Fruit fly (Drosophila melanogaster): ENCODE data around the gene CG15059.

DNA sequence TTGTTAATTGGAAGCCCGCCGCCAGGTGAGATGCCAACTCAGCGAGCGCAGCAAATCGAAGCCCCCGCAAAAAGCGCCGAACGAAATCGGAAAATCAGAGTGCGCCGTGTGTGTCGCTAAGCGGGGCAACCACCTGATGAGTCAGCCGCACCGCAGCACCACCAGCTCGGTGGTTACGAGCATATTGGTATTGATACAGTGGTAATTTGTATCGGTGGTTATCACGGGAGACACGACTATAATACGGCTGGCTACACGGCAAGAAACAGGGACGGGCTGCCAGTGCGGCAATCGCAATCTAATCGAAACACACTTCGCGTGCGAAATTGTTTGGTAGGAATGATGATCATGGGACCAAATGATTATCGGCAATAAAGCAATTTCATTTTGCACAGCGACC, 5.5 kb downstream of the CG15059 start:
- TF ChIP-seq CG32006 (GFP tag; optimal IDR thresholded peaks at IDR 0.05) (no peak), fkh (GFP tag; optimal IDR thresholded peaks at IDR 0.05) (no peak), CG34406 (GFP tag; optimal IDR thresholded peaks at IDR 0.05) (no peak), Blimp-1 (GFP tag; optimal IDR thresholded peaks at IDR 0.05) (no peak), ss (GFP tag; optimal IDR thresholded peaks at IDR 0.05) (no peak), esn (GFP tag; optimal IDR thresholded peaks at IDR 0.05) (no peak), Gug (GFP tag; IDR thresholded peaks at IDR 0.05) (no peak), acj6 (GFP tag; optimal IDR thresholded peaks at IDR 0.05) (no peak), CG1621 (tag; optimal IDR thresholded peaks at IDR 0.05) (no peak), CG15336 (GFP tag; IDR thresholded peaks at IDR 0.05) (no peak), Lpt (GFP tag; optimal IDR thresholded peaks at IDR 0.05) (no peak), CG11294 (GFP tag; IDR thresholded peaks at IDR 0.05) (no peak)

Measured in whole organism, prepupa.